Worm (Caenorhabditis elegans): ENCODE results near the gene C49F5.13.

DNA sequence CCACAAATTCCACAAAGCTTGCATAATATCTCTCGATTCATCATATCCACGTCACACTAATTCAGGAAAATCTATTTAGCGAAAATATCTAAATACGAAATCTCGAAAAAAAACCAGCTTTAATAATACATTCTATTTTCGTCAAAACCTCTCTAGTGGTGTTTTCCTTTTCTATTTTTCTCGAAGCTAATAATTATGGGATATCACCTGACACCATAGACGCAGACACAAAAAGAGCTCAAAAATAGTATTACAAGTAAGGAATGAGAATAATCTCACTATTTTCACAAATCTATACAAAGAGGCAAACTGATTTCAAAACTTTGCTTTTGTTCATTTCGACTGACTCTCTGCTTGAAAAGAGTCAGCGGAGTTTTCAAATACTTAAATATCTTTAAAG, 7.9 kb downstream of the C49F5.13 start:
- no peak for TF ChIP-seq him-1 (tag; optimal IDR thresholded peaks at IDR 0.05)
- TF ChIP-seq sptf-2 (GFP tag; optimal IDR thresholded peaks at IDR 0.05): no peak
- TF ChIP-seq hsf-1 (GFP tag; IDR thresholded peaks at IDR 0.05): no peak
- TF ChIP-seq lsy-27 (tag; optimal IDR thresholded peaks at IDR 0.05; ENCODE audit: borderline replicate concordance, insufficient read depth): no peak
- no peak for TF ChIP-seq ztf-3 (GFP tag; optimal IDR thresholded peaks at IDR 0.05)
- no peak for TF ChIP-seq nhr-90 (tag; optimal IDR thresholded peaks at IDR 0.05)
- no peak for TF ChIP-seq F23B12.7 (tag; optimal IDR thresholded peaks at IDR 0.05; ENCODE audit: insufficient read depth)
- TF ChIP-seq egrh-3 (GFP tag; IDR thresholded peaks at IDR 0.05): no peak
- TF ChIP-seq atf-7 (tag; optimal IDR thresholded peaks at IDR 0.05): no peak
- TF ChIP-seq snpc-4 (GFP tag; optimal IDR thresholded peaks at IDR 0.05): no peak
- no peak for TF ChIP-seq snpc-4 (tag; optimal IDR thresholded peaks at IDR 0.05)
- TF ChIP-seq ZK185.1 (tag; optimal IDR thresholded peaks at IDR 0.05; ENCODE audit: poor library complexity, severe bottlenecking): no peak

Data from whole organism, young adult.